Worm (Caenorhabditis elegans) whole organism, midembryonic: ENCODE measurements around the gene nhr-112.

Experiments used
- T22C8.4 ChIP-seq: fragments of 200-800 bp; sonication (Bioruptor generic); IDR thresholded peaks from 2 replicates; pipeline ENCODE4 v1.3.6; 2022; ENCODE audit warnings: missing genetic modification characterization, missing compliant biosample characterization
- cog-1 ChIP-seq: sonication (generic microtip); optimal IDR thresholded peaks from 2 replicates; lab custom pipeline; 2016; ENCODE audit warnings: missing genetic modification characterization, missing compliant biosample characterization
- flt-1 ChIP-seq: fragments of 200-800 bp; sonication (Bioruptor generic); IDR thresholded peaks from 2 replicates; pipeline ENCODE4 v1.3.6; 2022; ENCODE audit warnings: missing genetic modification characterization, missing compliant biosample characterization
- klf-2 ChIP-seq: fragments of 200-800 bp; sonication (Bioruptor generic); conservative IDR thresholded peaks from 2 replicates; pipeline ENCODE4 v1.3.6; 2022; ENCODE audit warnings: missing genetic modification reagents, missing genetic modification characterization, missing compliant biosample characterization
- med-1 ChIP-seq: sonication (generic microtip); optimal IDR thresholded peaks from 2 replicates; lab custom pipeline; 2017; ENCODE audit warnings: missing genetic modification characterization, mild to moderate bottlenecking, missing compliant biosample characterization, antibody characterized with exemption, missing genetic modification reagents; ENCODE audit not compliant: insufficient read depth
- ref-1 ChIP-seq: fragments of 200-800 bp; sonication (Bioruptor generic); conservative IDR thresholded peaks from 2 replicates; pipeline ENCODE4 v1.3.6; 2022; ENCODE audit warnings: missing genetic modification reagents, missing genetic modification characterization, missing compliant biosample characterization
- tab-1 ChIP-seq: fragments of 200-800 bp; sonication (Bioruptor generic); IDR thresholded peaks from 2 replicates; pipeline ENCODE4 v1.3.6; 2022; ENCODE audit warnings: missing genetic modification characterization, missing compliant biosample characterization
- ztf-29 ChIP-seq: fragments of 200-800 bp; sonication (Bioruptor generic); IDR thresholded peaks from 2 replicates; pipeline ENCODE4 v1.3.6; 2022; ENCODE audit warnings: missing genetic modification reagents, missing genetic modification characterization, missing compliant biosample characterization

- TF ChIP-seq ref-1 (GFP tag; lab: Robert Waterston, UW) (no peak), flt-1 (no peak), T22C8.4 (GFP tag; lab: Robert Waterston, UW) (no peak), klf-2 (GFP tag; lab: Robert Waterston, UW) (no peak), med-1 (GFP tag; lab: Kevin White, UChicago) (no peak), cog-1 (tag; lab: Kevin White, UChicago) (no peak), ztf-29 (GFP tag; lab: Robert Waterston, UW) (no peak), tab-1 (no peak)
Measured at ce11 chrV:16759937-16760336, 36.3 kb upstream of the nhr-112 start.
